Fruit fly (Drosophila melanogaster) whole organism, embryonic: Measurements from ENCODE around the gene CG8379.

Experiments used
- Blimp-1 ChIP-seq: fragments of 200-800 bp; sonication (Bioruptor generic); optimal IDR thresholded peaks from 3 replicates; lab custom pipeline; 2018; ENCODE audit warnings: missing biosample characterization, missing genetic modification characterization, mild to moderate bottlenecking, moderate library complexity, missing genetic modification reagents
- BtbVII ChIP-seq: fragments of 200-800 bp; sonication (Bioruptor generic); optimal IDR thresholded peaks from 3 replicates; lab custom pipeline; 2017; ENCODE audit warnings: missing biosample characterization, mild to moderate bottlenecking, missing genetic modification characterization
- CG10274 ChIP-seq: fragments of 200-800 bp; sonication (Bioruptor generic); optimal IDR thresholded peaks from 3 replicates; lab custom pipeline; 2017; ENCODE audit warnings: missing biosample characterization, mild to moderate bottlenecking, missing genetic modification characterization
- CG11504 ChIP-seq: fragments of 200-800 bp; sonication (Bioruptor generic); optimal IDR thresholded peaks from 3 replicates; lab custom pipeline; 2019; ENCODE audit warnings: missing biosample characterization, mild to moderate bottlenecking, missing genetic modification characterization, moderate library complexity
- CG12299 ChIP-seq: fragments of 200-800 bp; sonication (Bioruptor generic); optimal IDR thresholded peaks from 2 replicates; lab custom pipeline; 2018; ENCODE audit warnings: missing biosample characterization, mild to moderate bottlenecking, missing genetic modification characterization
- CG12942 ChIP-seq: fragments of 200-800 bp; sonication (Bioruptor generic); optimal IDR thresholded peaks from 3 replicates; lab custom pipeline; 2016; ENCODE audit warnings: missing biosample characterization, missing genetic modification characterization
- CG13894 ChIP-seq: fragments of 200-800 bp; sonication (Bioruptor generic); optimal IDR thresholded peaks from 3 replicates; lab custom pipeline; 2018; ENCODE audit warnings: missing biosample characterization, mild to moderate bottlenecking, missing genetic modification characterization, moderate library complexity
- CG14050 ChIP-seq: fragments of 200-800 bp; sonication (Bioruptor generic); IDR thresholded peaks from 3 replicates; pipeline ENCODE4 v1.3.6; 2022; ENCODE audit warnings: missing biosample characterization, missing genetic modification characterization
- CG15011 ChIP-seq: fragments of 200-800 bp; sonication (Bioruptor generic); optimal IDR thresholded peaks from 3 replicates; lab custom pipeline; 2018; ENCODE audit warnings: missing biosample characterization, mild to moderate bottlenecking, missing genetic modification characterization
- CG1529 ChIP-seq: fragments of 200-800 bp; sonication (Bioruptor generic); optimal IDR thresholded peaks from 3 replicates; lab custom pipeline; 2018; ENCODE audit warnings: missing biosample characterization, missing genetic modification characterization
- CG17328 ChIP-seq: fragments of 200-800 bp; sonication (Bioruptor generic); IDR thresholded peaks from 2 replicates; pipeline ENCODE4 v1.3.6; 2022; ENCODE audit warnings: missing biosample characterization, missing genetic modification characterization
- CG2199 ChIP-seq: fragments of 200-800 bp; sonication (Bioruptor generic); IDR thresholded peaks from 3 replicates; pipeline ENCODE4 v1.3.6; 2022; ENCODE audit warnings: missing biosample characterization, missing genetic modification characterization
- CG2678 ChIP-seq: fragments of 200-800 bp; sonication (Bioruptor generic); optimal IDR thresholded peaks from 3 replicates; lab custom pipeline; 2019; ENCODE audit warnings: missing biosample characterization, mild to moderate bottlenecking, missing genetic modification characterization, moderate library complexity
- CG31224 ChIP-seq: fragments of 200-800 bp; sonication (Bioruptor generic); IDR thresholded peaks from 2 replicates; pipeline ENCODE4 v1.3.6; 2022; ENCODE audit warnings: missing biosample characterization, missing genetic modification characterization
- CG3163 ChIP-seq: fragments of 200-800 bp; sonication (Bioruptor generic); optimal IDR thresholded peaks from 3 replicates; lab custom pipeline; 2016; ENCODE audit warnings: missing biosample characterization, missing genetic modification characterization
- CG3726 ChIP-seq: fragments of 200-800 bp; sonication (Bioruptor generic); IDR thresholded peaks from 3 replicates; pipeline ENCODE4, ENCODE4 v1.3.6; 2022; ENCODE audit warnings: missing biosample characterization, missing genetic modification characterization
- CG5180 ChIP-seq: fragments of 200-800 bp; sonication (Bioruptor generic); optimal IDR thresholded peaks from 3 replicates; lab custom pipeline; 2017; ENCODE audit warnings: missing biosample characterization, missing genetic modification characterization, mild to moderate bottlenecking, moderate library complexity, missing genetic modification reagents
- CG7786 ChIP-seq: fragments of 200-800 bp; sonication (Bioruptor generic); optimal IDR thresholded peaks from 2 replicates; lab custom pipeline; 2016; ENCODE audit warnings: missing biosample characterization, missing genetic modification characterization
- CG7928 ChIP-seq: fragments of 200-800 bp; sonication (Bioruptor generic); optimal IDR thresholded peaks from 2 replicates; lab custom pipeline; 2017; ENCODE audit warnings: missing biosample characterization, mild to moderate bottlenecking, missing genetic modification characterization
- CG8281 ChIP-seq: fragments of 200-800 bp; sonication (Bioruptor generic); optimal IDR thresholded peaks from 2 replicates; lab custom pipeline; 2018; ENCODE audit warnings: missing biosample characterization, mild to moderate bottlenecking, missing genetic modification characterization, moderate library complexity
- CG8359 ChIP-seq: fragments of 200-800 bp; sonication (Bioruptor generic); optimal IDR thresholded peaks from 2 replicates; lab custom pipeline; 2017; ENCODE audit warnings: missing biosample characterization, mild to moderate bottlenecking, missing genetic modification characterization, borderline replicate concordance
- CG8388 ChIP-seq: fragments of 200-800 bp; sonication (Bioruptor generic); optimal IDR thresholded peaks from 2 replicates; lab custom pipeline; 2019; ENCODE audit warnings: missing biosample characterization, mild to moderate bottlenecking, missing genetic modification characterization, moderate library complexity
- CG9817 ChIP-seq: fragments of 200-800 bp; sonication (Bioruptor generic); optimal IDR thresholded peaks from 2 replicates; lab custom pipeline; 2018; ENCODE audit warnings: missing biosample characterization, mild to moderate bottlenecking, missing genetic modification characterization, moderate library complexity
- Chrac-16 ChIP-seq: fragments of 200-800 bp; sonication (Bioruptor generic); optimal IDR thresholded peaks from 3 replicates; lab custom pipeline; 2016; ENCODE audit warnings: missing biosample characterization, missing genetic modification characterization
- Dbx ChIP-seq: fragments of 200-800 bp; sonication (Bioruptor generic); IDR thresholded peaks from 3 replicates; pipeline ENCODE4 v1.3.6; 2022; ENCODE audit warnings: missing biosample characterization, missing genetic modification characterization
- Dip3 ChIP-seq: fragments of 200-800 bp; sonication (Bioruptor generic); optimal IDR thresholded peaks from 3 replicates; lab custom pipeline; 2016; ENCODE audit warnings: missing biosample characterization, missing genetic modification characterization
- Fer3 ChIP-seq: fragments of 200-800 bp; sonication (Bioruptor generic); optimal IDR thresholded peaks from 2 replicates; lab custom pipeline; 2018; ENCODE audit warnings: missing biosample characterization, mild to moderate bottlenecking, missing genetic modification characterization, moderate library complexity
- Hmr ChIP-seq: fragments of 200-800 bp; sonication (Bioruptor generic); optimal IDR thresholded peaks from 3 replicates; lab custom pipeline; 2017; ENCODE audit warnings: mild to moderate bottlenecking, missing biosample characterization, missing genetic modification reagents, missing genetic modification characterization
- MESR4 ChIP-seq: fragments of 200-800 bp; sonication (Bioruptor generic); optimal IDR thresholded peaks from 2 replicates; lab custom pipeline; 2018; ENCODE audit warnings: missing biosample characterization, mild to moderate bottlenecking, missing genetic modification characterization, moderate library complexity
- Max ChIP-seq: fragments of 200-800 bp; sonication (Bioruptor generic); optimal IDR thresholded peaks from 2 replicates; lab custom pipeline; 2016; ENCODE audit warnings: missing biosample characterization, mild to moderate bottlenecking, missing genetic modification characterization
- Opbp ChIP-seq: fragments of 200-800 bp; sonication (Bioruptor generic); IDR thresholded peaks from 3 replicates; pipeline ENCODE4 v1.3.6; 2022; ENCODE audit warnings: missing biosample characterization, missing genetic modification characterization; ENCODE audit not compliant: partially characterized antibody
- Sox100B ChIP-seq: fragments of 200-800 bp; sonication (Bioruptor generic); optimal IDR thresholded peaks from 3 replicates; lab custom pipeline; 2018; ENCODE audit warnings: missing biosample characterization, mild to moderate bottlenecking, missing genetic modification characterization
- Sox102F ChIP-seq: fragments of 200-800 bp; sonication (Bioruptor generic); optimal IDR thresholded peaks from 2 replicates; lab custom pipeline; 2018; ENCODE audit warnings: missing biosample characterization, mild to moderate bottlenecking, missing genetic modification characterization, moderate library complexity
- cato ChIP-seq: fragments of 200-800 bp; sonication (Bioruptor generic); optimal IDR thresholded peaks from 2 replicates; lab custom pipeline; 2016; ENCODE audit warnings: missing biosample characterization, missing genetic modification characterization, borderline replicate concordance
- chm ChIP-seq: fragments of 200-800 bp; sonication (Bioruptor generic); IDR thresholded peaks from 2 replicates; pipeline ENCODE4 v1.3.6; 2022; ENCODE audit warnings: missing biosample characterization, missing genetic modification characterization
- chn ChIP-seq: fragments of 200-800 bp; sonication (Bioruptor generic); optimal IDR thresholded peaks from 2 replicates; lab custom pipeline; 2016; ENCODE audit warnings: missing biosample characterization, missing genetic modification characterization
- crp ChIP-seq, 2 experiments: fragments of 200-800 bp; sonication (Bioruptor generic); optimal IDR thresholded peaks; 2 replicates in 1 of 2; 3 replicates in 1 of 2; lab custom pipeline; 2017; ENCODE audit warnings: missing biosample characterization in 2 of 2, missing genetic modification characterization in 2 of 2, mild to moderate bottlenecking in 1 of 2, moderate library complexity in 1 of 2
- dan ChIP-seq: fragments of 200-800 bp; sonication (Bioruptor generic); IDR thresholded peaks from 2 replicates; pipeline ENCODE4 v1.3.6; 2022; ENCODE audit warnings: missing biosample characterization, missing genetic modification characterization
- fd64A ChIP-seq: fragments of 200-800 bp; sonication (Bioruptor generic); optimal IDR thresholded peaks from 3 replicates; lab custom pipeline; 2018; ENCODE audit warnings: missing biosample characterization, mild to moderate bottlenecking, missing genetic modification characterization
- ken ChIP-seq: fragments of 200-800 bp; sonication (Bioruptor generic); IDR thresholded peaks from 3 replicates; pipeline ENCODE4 v1.3.6; 2022; ENCODE audit warnings: missing biosample characterization, missing genetic modification characterization
- nom ChIP-seq: fragments of 200-800 bp; sonication (Bioruptor generic); optimal IDR thresholded peaks from 2 replicates; lab custom pipeline; 2017; ENCODE audit warnings: missing biosample characterization, missing genetic modification characterization, mild to moderate bottlenecking, moderate library complexity, missing genetic modification reagents
- rib ChIP-seq: fragments of 200-800 bp; sonication (Bioruptor generic); IDR thresholded peaks from 2 replicates; pipeline ENCODE4 v1.3.6; 2022; ENCODE audit warnings: missing biosample characterization, missing genetic modification characterization
- sd ChIP-seq: fragments of 200-800 bp; sonication (Bioruptor generic); optimal IDR thresholded peaks from 3 replicates; lab custom pipeline; 2018; ENCODE audit warnings: missing biosample characterization, mild to moderate bottlenecking, missing genetic modification characterization, moderate library complexity
- sob ChIP-seq: fragments of 200-800 bp; sonication (Bioruptor generic); IDR thresholded peaks from 2 replicates; pipeline ENCODE4 v1.3.6; 2022; ENCODE audit warnings: missing biosample characterization, missing genetic modification characterization
- stwl ChIP-seq: fragments of 200-800 bp; sonication (Bioruptor generic); optimal IDR thresholded peaks from 3 replicates; lab custom pipeline; 2018; ENCODE audit warnings: missing biosample characterization, mild to moderate bottlenecking, missing genetic modification characterization, moderate library complexity
- twi ChIP-seq: fragments of 200-800 bp; optimal IDR thresholded peaks from 2 replicates; lab custom pipeline; 2019; ENCODE audit warnings: missing biosample characterization, mild to moderate bottlenecking, missing genetic modification characterization, moderate library complexity
- usp ChIP-seq: fragments of >200 bp; optimal IDR thresholded peaks from 2 replicates; lab custom pipeline; 2017; ENCODE audit warnings: missing biosample characterization, missing genetic modification characterization
- zen2 ChIP-seq: fragments of 200-800 bp; sonication (Bioruptor generic); IDR thresholded peaks from 3 replicates; pipeline ENCODE4 v1.3.6; 2022; ENCODE audit warnings: missing biosample characterization, missing genetic modification characterization; ENCODE audit not compliant: partially characterized antibody
- zfh1 ChIP-seq: fragments of 200-800 bp; sonication (Bioruptor generic); IDR thresholded peaks from 3 replicates; pipeline ENCODE4 v1.3.6; 2022; ENCODE audit warnings: missing biosample characterization, missing genetic modification characterization

CG8379 gene

dm6 chr3R:8819551-8820057, 4.6 kb upstream of the CG8379 start (continued):
- TF ChIP-seq CG31224 (GFP tag; lab: Robert Waterston, UW) (0 out of 2 replicates have a peak, but pooled peaks have one; percentile 5), CG7786 (GFP tag; lab: Kevin White, UChicago) (no peak), dan (GFP tag; lab: Robert Waterston, UW) (no peak), CG12299 (tag; lab: Kevin White, UChicago) (peak; percentile 36), crp (GFP tag; optimal IDR thresholded peaks at IDR 0.05; lab: Kevin White, UChicago) (no peak), Hmr (GFP tag; lab: Kevin White, UChicago) (peak; percentile 48), Fer3 (tag; lab: Kevin White, UChicago) (peak; percentile 11), sd (peak; percentile 66), Max (GFP tag; lab: Kevin White, UChicago) (peak; percentile 66), cato (GFP tag; lab: Kevin White, UChicago) (no peak), CG13894 (tag; lab: Kevin White, UChicago) (peak; percentile 25), Dbx (peak; percentile 52; the same call in 1 of the 3 replicates), Dip3 (peak; percentile 13), chn (no peak), nom (GFP tag; lab: Kevin White, UChicago) (no peak), fd64A (GFP tag; lab: Kevin White, UChicago) (peak; percentile 51), zfh1 (GFP tag; lab: Robert Waterston, UW) (peak; percentile 34; the same call in 1 of the 3 replicates), chm (GFP tag; lab: Robert Waterston, UW) (no peak; the same call in 1 of the 2 replicates), Chrac-16 (no peak), ken (GFP tag; lab: Robert Waterston, UW) (no peak), BtbVII (no peak), CG11504 (tag; lab: Kevin White, UChicago) (peak; percentile 9), CG14050 (GFP tag; lab: Robert Waterston, UW) (no peak), CG8281 (no peak), Sox102F (no peak), CG15011 (GFP tag; lab: Kevin White, UChicago) (peak; percentile 34), CG7928 (GFP tag; lab: Kevin White, UChicago) (no peak), sob (0 out of 2 replicates have a peak, but pooled peaks have one; percentile 67), CG10274 (GFP tag; lab: Kevin White, UChicago) (peak; percentile 21), Blimp-1 (GFP tag; lab: Kevin White, UChicago) (no peak), zen2 (GFP tag; lab: Robert Waterston, UW) (no peak), CG1529 (GFP tag; lab: Kevin White, UChicago) (no peak), CG17328 (GFP tag; lab: Robert Waterston, UW) (no peak), CG2199 (GFP tag; lab: Robert Waterston, UW) (peak; percentile 42; the same call in 2 of the 3 replicates), CG2678 (tag; lab: Kevin White, UChicago) (peak; percentile 42), CG5180 (GFP tag; lab: Kevin White, UChicago) (peak; percentile 30), CG3726 (GFP tag; lab: Robert Waterston, UW) (no peak), usp (GFP tag; lab: Kevin White, UChicago) (no peak), CG3163 (GFP tag; lab: Kevin White, UChicago) (no peak), CG8359 (GFP tag; lab: Kevin White, UChicago) (peak; percentile 47), twi (tag; lab: Kevin White, UChicago) (no peak), MESR4 (GFP tag; lab: Kevin White, UChicago) (no peak), CG12942 (GFP tag; lab: Kevin White, UChicago) (no peak), CG9817 (tag; lab: Kevin White, UChicago) (no peak), CG8388 (GFP tag; lab: Kevin White, UChicago) (no peak), stwl (tag; lab: Kevin White, UChicago) (no peak), Opbp (0 out of 3 replicates have a peak, but pooled peaks have one; percentile 7), rib (GFP tag; lab: Robert Waterston, UW) (peak; percentile 77), Sox100B (no peak)
